Fruit fly (Drosophila melanogaster): Measurements from ENCODE around the gene Ir75d.

Gene Ir75d

DNA sequence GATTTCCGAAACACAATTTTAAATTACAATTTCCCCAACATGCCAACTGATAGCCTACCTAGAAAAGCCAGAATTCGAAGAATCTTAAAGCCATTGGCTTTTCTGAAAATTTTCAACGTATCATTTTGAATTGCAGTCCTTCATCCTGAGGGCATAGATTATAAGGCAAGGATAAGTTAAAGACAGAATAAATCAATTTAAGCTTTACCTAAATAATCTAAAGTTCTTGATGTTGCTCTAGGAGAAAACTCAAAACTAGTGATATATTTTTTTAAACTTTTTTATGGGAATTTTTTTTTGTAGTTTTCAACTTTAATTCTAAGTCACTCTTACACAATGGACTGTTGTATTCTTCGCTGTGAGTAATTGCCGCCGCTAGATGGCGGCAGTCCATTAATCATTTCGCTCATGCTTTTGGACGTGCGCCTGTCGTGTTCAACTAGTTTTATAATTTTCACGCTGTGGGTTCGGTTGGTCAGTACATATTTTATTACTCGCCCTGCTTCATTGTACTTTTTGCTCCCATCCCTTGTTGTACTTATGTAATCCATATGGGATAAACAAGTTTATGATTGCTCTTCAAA, 3.2 kb upstream of the Ir75d start, which contains the start of gene COX6AL2:
TSS of gene COX6AL2 (minus strand) at position 51 of the 584 bp plus-strand sequence.
- TF ChIP-seq CG6854 (GFP tag; optimal IDR thresholded peaks at IDR 0.05) (no peak), spab (GFP tag; optimal IDR thresholded peaks at IDR 0.05) (no peak)

DNA sequence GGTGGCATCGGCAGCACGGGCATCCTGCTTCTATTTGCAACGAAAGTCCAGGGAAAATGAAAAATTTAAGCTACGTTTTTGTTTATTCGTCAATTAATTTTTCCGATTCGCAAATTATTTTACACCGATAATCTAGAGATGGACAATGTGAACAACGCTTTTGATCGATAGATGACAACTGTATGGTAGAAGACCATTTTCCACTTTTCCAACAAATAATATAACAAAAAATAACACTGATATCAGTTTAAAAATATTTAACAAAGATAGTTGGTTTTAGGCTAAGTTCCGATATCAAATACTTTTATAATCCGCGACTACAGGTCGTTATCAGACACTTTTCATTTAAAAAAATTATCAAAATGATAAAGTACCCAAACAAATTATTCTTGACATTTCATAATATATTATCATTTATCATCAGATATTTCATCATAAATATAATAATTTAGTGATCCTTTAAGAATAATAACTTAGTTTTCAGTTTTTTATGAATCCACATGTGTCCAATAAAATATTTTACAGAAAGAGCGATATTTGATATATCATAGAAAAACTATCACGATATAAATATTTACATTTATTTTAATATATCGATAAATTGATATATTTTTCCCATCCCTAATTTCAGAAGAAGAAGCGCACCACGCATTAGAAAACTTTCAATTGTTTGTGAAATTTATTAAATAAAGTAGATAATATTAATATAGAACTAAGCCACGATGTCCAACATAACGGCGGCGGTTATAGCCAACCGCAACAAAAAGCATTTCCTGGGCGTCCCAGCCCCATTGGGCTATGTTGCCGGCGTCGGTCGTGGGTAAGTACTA, 6.0 kb downstream of the Ir75d start, which contains the start of the genes CSN1b and Prp6:
TSS of gene CSN1b (minus strand) at position 159 of the 830 bp plus-strand sequence.
TSS of gene Prp6 (plus strand) at position 601 of the 830 bp plus-strand sequence.
- no peak for TF ChIP-seq CG6854 (GFP tag; optimal IDR thresholded peaks at IDR 0.05)
- TF ChIP-seq Hr4 (GFP tag; optimal IDR thresholded peaks at IDR 0.05): no peak
- TF ChIP-seq CG34406 (GFP tag; optimal IDR thresholded peaks at IDR 0.05): no peak
- no peak for TF ChIP-seq CG11902 (GFP tag; optimal IDR thresholded peaks at IDR 0.05)
- no peak for TF ChIP-seq Ets21C (GFP tag; optimal IDR thresholded peaks at IDR 0.05)
- TF ChIP-seq cyc (GFP tag; optimal IDR thresholded peaks at IDR 0.05): no peak
- no peak for TF ChIP-seq net (GFP tag; optimal IDR thresholded peaks at IDR 0.05)
- TF ChIP-seq Blimp-1 (GFP tag; optimal IDR thresholded peaks at IDR 0.05): no peak
- no peak for TF ChIP-seq CG15336 (GFP tag; IDR thresholded peaks at IDR 0.05)

DNA sequence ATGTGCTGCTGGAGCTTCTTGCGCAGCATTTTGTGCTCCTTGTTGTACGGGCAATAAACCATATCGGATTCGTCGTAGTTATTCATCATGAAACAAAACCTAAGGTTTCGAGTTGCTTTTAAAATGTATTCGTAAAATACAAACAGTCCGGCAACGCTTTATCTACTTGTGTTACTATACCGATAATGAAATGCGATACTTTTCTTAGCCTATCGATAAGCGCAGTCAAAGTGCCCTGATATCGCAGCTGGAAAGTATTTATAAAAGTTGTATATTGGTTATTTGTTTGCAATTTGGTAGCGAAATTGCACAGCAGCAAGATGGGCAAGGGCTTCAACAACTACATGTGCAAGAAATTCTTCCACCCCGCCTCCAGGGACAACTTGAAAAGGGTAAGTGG, 9.6 kb downstream of the Ir75d start, which contains the start of the genes arx and CG6843:
TSS of gene arx (minus strand) at position 144 of the 400 bp plus-strand sequence.
TSS of gene CG6843 (plus strand) at position 184 of the 400 bp plus-strand sequence.
- TF ChIP-seq dsx (GFP tag; optimal IDR thresholded peaks at IDR 0.05; ENCODE audit: poor library complexity, severe bottlenecking) (peak; percentile 66), Eip93F (GFP tag; optimal IDR thresholded peaks at IDR 0.05) (no peak), esn (GFP tag; optimal IDR thresholded peaks at IDR 0.05) (peak; percentile 15)

DNA sequence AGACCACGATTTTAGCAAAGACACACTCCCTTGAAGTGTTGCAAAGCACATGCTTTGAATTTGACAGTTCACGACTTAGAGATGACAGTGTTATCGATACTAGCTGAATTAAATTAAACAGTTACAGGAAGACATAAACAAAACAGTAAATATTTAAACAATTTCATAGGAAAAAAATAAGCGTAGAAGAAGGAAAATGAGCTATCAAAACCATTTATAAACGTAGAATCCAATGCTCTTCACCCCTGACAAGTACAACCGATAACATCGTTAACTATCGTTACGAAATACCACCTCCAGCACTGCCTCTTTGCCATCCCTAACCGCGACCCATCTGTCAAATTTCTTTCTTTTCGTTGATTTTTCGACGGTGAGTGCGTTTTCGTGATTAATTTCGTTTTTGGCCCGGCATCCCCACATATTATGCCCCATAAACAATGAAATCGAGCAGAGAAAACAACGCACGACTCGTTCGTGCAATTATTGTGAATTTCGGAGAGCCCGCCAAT, 12.2 kb downstream of the Ir75d start, which contains the start of gene RpL26:
TSS of gene RpL26 (plus strand) at position 106 of the 509 bp plus-strand sequence.
- TF ChIP-seq dac (GFP tag; optimal IDR thresholded peaks at IDR 0.05) (no peak), eg (GFP tag; IDR thresholded peaks at IDR 0.05) (peak; percentile 60; the same call in 1 of the 3 replicates), salr (GFP tag; optimal IDR thresholded peaks at IDR 0.05) (no peak), Sox102F (GFP tag; optimal IDR thresholded peaks at IDR 0.05) (no peak), CG3032 (tag; optimal IDR thresholded peaks at IDR 0.05) (peak; percentile 60), Gug (GFP tag; IDR thresholded peaks at IDR 0.05) (0 out of 2 replicates have a peak, but pooled peaks have one; percentile 14), fkh (GFP tag; optimal IDR thresholded peaks at IDR 0.05) (no peak), CG6163 (GFP tag; IDR thresholded peaks at IDR 0.05) (peak; percentile 58; the same call in 2 of the 3 replicates), CG8319 (GFP tag; optimal IDR thresholded peaks at IDR 0.05) (peak; percentile 45), vri (GFP tag; optimal IDR thresholded peaks at IDR 0.05) (no peak), Blimp-1 (GFP tag; optimal IDR thresholded peaks at IDR 0.05) (peak; percentile 27), Ets96B (tag; optimal IDR thresholded peaks at IDR 0.05) (peak; percentile 25), CG8119 (GFP tag; IDR thresholded peaks at IDR 0.05) (no peak), Ets21C (GFP tag; optimal IDR thresholded peaks at IDR 0.05) (peak; percentile 77), acj6 (GFP tag; optimal IDR thresholded peaks at IDR 0.05) (peak; percentile 52), Sox15 (GFP tag; optimal IDR thresholded peaks at IDR 0.05) (peak; percentile 55), Eip78C (GFP tag) (peak; percentile 79), lz (GFP tag; optimal IDR thresholded peaks at IDR 0.05) (peak; percentile 83), CG6854 (GFP tag; optimal IDR thresholded peaks at IDR 0.05) (peak; percentile 80), CG6792 (GFP tag; optimal IDR thresholded peaks at IDR 0.05) (peak; percentile 50), CG10631 (GFP tag; optimal IDR thresholded peaks at IDR 0.05) (peak; percentile 68), Sox14 (GFP tag; optimal IDR thresholded peaks at IDR 0.05) (peak; percentile 70), CG11294 (GFP tag; IDR thresholded peaks at IDR 0.05) (peak; percentile 41; the same call in 1 of the 2 replicates), CG11902 (GFP tag; optimal IDR thresholded peaks at IDR 0.05) (peak; percentile 50), topi (GFP tag; optimal IDR thresholded peaks at IDR 0.05) (peak; percentile 68), Hr39 (GFP tag; optimal IDR thresholded peaks at IDR 0.05) (peak; percentile 86), CG34406 (GFP tag; optimal IDR thresholded peaks at IDR 0.05) (peak; percentile 57), esn (GFP tag; optimal IDR thresholded peaks at IDR 0.05) (peak; percentile 81), achi (GFP tag; optimal IDR thresholded peaks at IDR 0.05) (peak; percentile 100), dsx (GFP tag; optimal IDR thresholded peaks at IDR 0.05; ENCODE audit: poor library complexity, severe bottlenecking) (peak; percentile 14), CG1621 (tag; optimal IDR thresholded peaks at IDR 0.05) (no peak), CG15336 (GFP tag; IDR thresholded peaks at IDR 0.05) (no peak), fd59A (GFP tag; optimal IDR thresholded peaks at IDR 0.05) (peak; percentile 45), cyc (GFP tag; optimal IDR thresholded peaks at IDR 0.05) (peak; percentile 63), CG31627 (GFP tag; optimal IDR thresholded peaks at IDR 0.05) (peak; percentile 86)
